Worm (Caenorhabditis elegans): ENCODE measurements around the gene B0416.5.

DNA sequence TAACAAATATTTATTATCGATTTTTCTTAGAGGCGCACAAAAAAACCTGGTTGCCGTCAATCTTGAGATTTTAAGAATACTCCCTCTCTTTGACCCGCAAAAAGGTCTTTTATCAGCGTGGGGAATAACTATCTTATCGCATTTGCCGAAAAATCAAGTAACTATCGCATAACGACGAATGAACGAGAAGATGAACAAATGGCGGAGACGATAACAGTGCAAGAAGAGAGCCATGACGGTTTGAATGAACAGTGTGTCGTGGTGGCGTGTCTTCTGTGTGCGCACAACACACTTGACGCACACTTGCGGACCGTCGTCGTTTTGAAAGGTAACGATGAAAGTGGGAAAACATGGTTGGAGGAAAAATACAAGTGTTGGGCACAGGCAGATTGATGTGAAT lies 1.2 kb upstream of the B0416.5 start:
- TF ChIP-seq nhr-237 (tag; optimal IDR thresholded peaks at IDR 0.05), result no peak
- TF ChIP-seq fkh-10 (GFP tag; optimal IDR thresholded peaks at IDR 0.05), result no peak

All from whole organism, L1 larva.